Worm (Caenorhabditis elegans): ENCODE measurements around the gene fbxo-11.2.

Gene fbxo-11.2

DNA sequence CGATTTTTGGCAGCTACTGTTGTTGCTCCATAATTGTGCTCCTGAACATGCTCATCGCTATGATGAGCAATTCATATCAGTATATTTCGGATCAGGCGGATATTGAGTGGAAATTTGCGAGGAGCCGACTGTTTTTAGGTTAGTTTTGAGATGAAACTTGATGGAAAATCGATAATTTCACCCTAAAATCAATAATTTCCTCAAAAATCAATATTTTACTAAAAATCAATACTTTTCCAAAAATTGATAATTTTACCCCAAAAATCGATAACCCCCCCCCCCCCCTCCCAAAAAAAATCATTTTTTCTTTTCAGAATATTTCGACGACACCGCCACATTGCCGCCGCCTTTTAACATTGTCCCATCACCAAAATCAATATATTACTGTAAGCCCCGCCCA is 54.2 kb downstream of the fbxo-11.2 start:
- TF ChIP-seq T22C8.4 (GFP tag; IDR thresholded peaks at IDR 0.05) = peak; percentile 60
- TF ChIP-seq ref-1 (GFP tag; conservative IDR thresholded peaks at IDR 0.05) = no peak
- TF ChIP-seq ztf-23 (GFP tag; IDR thresholded peaks at IDR 0.05) = no peak

DNA sequence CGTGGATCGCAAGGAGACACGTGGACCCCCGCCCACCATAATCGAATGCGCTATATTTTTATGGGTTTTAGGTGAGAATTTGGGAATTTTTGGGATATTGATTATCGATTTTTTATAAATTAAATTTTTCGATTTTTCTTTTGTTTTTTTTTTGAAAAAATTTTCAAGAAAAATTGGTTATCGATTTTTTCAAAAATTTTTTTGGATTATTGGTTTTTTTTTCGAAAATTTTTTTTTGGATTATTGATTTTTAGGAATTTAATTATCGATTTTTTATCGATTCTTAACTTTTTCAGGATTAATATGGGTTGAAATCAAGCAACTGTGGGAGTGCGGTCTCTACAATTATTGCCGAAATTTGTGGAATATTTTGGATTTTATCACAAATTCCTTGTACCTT is 56.5 kb downstream of the fbxo-11.2 start:
- TF ChIP-seq T22C8.4 (GFP tag; IDR thresholded peaks at IDR 0.05) = peak; percentile 75
- no peak for TF ChIP-seq tab-1 (GFP tag; IDR thresholded peaks at IDR 0.05)
